Fruit fly (Drosophila melanogaster) whole organism, embryonic: ENCODE results near the gene scu.
A peak's percentile ranks its signal among the peaks of the same experiment; 100 is the strongest.

ENCODE experiments used
- Ada2b ChIP-seq: fragments of 200-800 bp; sonication (Bioruptor generic); IDR thresholded peaks from 2 replicates; pipeline ENCODE4 v1.3.6; 2022; ENCODE audit warnings: missing biosample characterization, missing genetic modification characterization
- Atf-2 ChIP-seq: fragments of 200-800 bp; sonication (Bioruptor generic); optimal IDR thresholded peaks from 2 replicates; lab custom pipeline; 2016; ENCODE audit warnings: missing biosample characterization, missing genetic modification characterization
- BtbVII ChIP-seq: fragments of 200-800 bp; sonication (Bioruptor generic); optimal IDR thresholded peaks from 3 replicates; lab custom pipeline; 2017; ENCODE audit warnings: missing biosample characterization, mild to moderate bottlenecking, missing genetic modification characterization
- Bteb2 ChIP-seq: fragments of 200-800 bp; sonication (Bioruptor generic); optimal IDR thresholded peaks from 2 replicates; lab custom pipeline; 2016; ENCODE audit warnings: missing biosample characterization, missing genetic modification characterization
- CG10147 ChIP-seq: fragments of 200-800 bp; sonication (Bioruptor generic); optimal IDR thresholded peaks from 2 replicates; lab custom pipeline; 2019; ENCODE audit warnings: missing biosample characterization, mild to moderate bottlenecking, missing genetic modification characterization, moderate library complexity
- CG10366 ChIP-seq: fragments of 200-800 bp; sonication (Bioruptor generic); IDR thresholded peaks from 2 replicates; pipeline ENCODE4 v1.3.6; 2022; ENCODE audit warnings: missing biosample characterization, missing genetic modification characterization
- CG11504 ChIP-seq: fragments of 200-800 bp; sonication (Bioruptor generic); optimal IDR thresholded peaks from 3 replicates; lab custom pipeline; 2019; ENCODE audit warnings: missing biosample characterization, mild to moderate bottlenecking, missing genetic modification characterization, moderate library complexity
- CG12155 ChIP-seq: fragments of 200-800 bp; sonication (Bioruptor generic); optimal IDR thresholded peaks from 3 replicates; lab custom pipeline; 2016; ENCODE audit warnings: missing biosample characterization, missing genetic modification characterization
- CG16779 ChIP-seq: fragments of 200-800 bp; sonication (Bioruptor generic); IDR thresholded peaks from 2 replicates; pipeline ENCODE4 v1.3.6; 2022; ENCODE audit warnings: missing biosample characterization, missing genetic modification characterization
- CG17186 ChIP-seq: fragments of 200-800 bp; sonication (Bioruptor generic); optimal IDR thresholded peaks from 3 replicates; lab custom pipeline; 2017; ENCODE audit warnings: missing biosample characterization, missing genetic modification reagents, missing genetic modification characterization
- CG17385 ChIP-seq: fragments of 200-800 bp; sonication (Bioruptor generic); optimal IDR thresholded peaks from 3 replicates; lab custom pipeline; 2018; ENCODE audit warnings: missing biosample characterization, mild to moderate bottlenecking, missing genetic modification characterization
- CG18599 ChIP-seq: fragments of 200-800 bp; sonication (Bioruptor generic); optimal IDR thresholded peaks from 3 replicates; lab custom pipeline; 2017; ENCODE audit warnings: missing biosample characterization, missing genetic modification characterization, mild to moderate bottlenecking, moderate library complexity, missing genetic modification reagents
- CG18619 ChIP-seq: fragments of 200-800 bp; sonication (Bioruptor generic); optimal IDR thresholded peaks from 3 replicates; lab custom pipeline; 2017; ENCODE audit warnings: missing biosample characterization, mild to moderate bottlenecking, missing genetic modification characterization
- CG2889 ChIP-seq: fragments of 200-800 bp; sonication (Bioruptor generic); IDR thresholded peaks from 3 replicates; pipeline ENCODE4 v1.3.6; 2022; ENCODE audit warnings: missing biosample characterization, missing genetic modification characterization
- CG30403 ChIP-seq: fragments of 200-800 bp; sonication (Bioruptor generic); optimal IDR thresholded peaks from 3 replicates; lab custom pipeline; 2016; ENCODE audit warnings: missing biosample characterization, missing genetic modification characterization
- CG31441 ChIP-seq: fragments of 200-800 bp; sonication (Bioruptor generic); IDR thresholded peaks from 2 replicates; pipeline ENCODE4 v1.3.6; 2022; ENCODE audit warnings: missing biosample characterization, missing genetic modification characterization
- CG3847 ChIP-seq: fragments of 200-800 bp; sonication (Bioruptor generic); IDR thresholded peaks from 2 replicates; pipeline ENCODE4 v1.3.6; 2022; ENCODE audit warnings: missing biosample characterization, missing genetic modification characterization
- CG5180 ChIP-seq: fragments of 200-800 bp; sonication (Bioruptor generic); optimal IDR thresholded peaks from 3 replicates; lab custom pipeline; 2017; ENCODE audit warnings: missing biosample characterization, missing genetic modification characterization, mild to moderate bottlenecking, moderate library complexity, missing genetic modification reagents
- CG7745 ChIP-seq: fragments of 200-800 bp; sonication (Bioruptor generic); optimal IDR thresholded peaks from 2 replicates; lab custom pipeline; 2018; ENCODE audit warnings: missing biosample characterization, mild to moderate bottlenecking, missing genetic modification characterization, moderate library complexity
- CG9817 ChIP-seq: fragments of 200-800 bp; sonication (Bioruptor generic); optimal IDR thresholded peaks from 2 replicates; lab custom pipeline; 2018; ENCODE audit warnings: missing biosample characterization, mild to moderate bottlenecking, missing genetic modification characterization, moderate library complexity
- CG9932 ChIP-seq: fragments of 200-800 bp; sonication (Bioruptor generic); IDR thresholded peaks from 2 replicates; pipeline ENCODE4 v1.3.6; 2022; ENCODE audit warnings: missing biosample characterization, missing genetic modification characterization
- D19B ChIP-seq: fragments of 200-800 bp; sonication (Bioruptor generic); optimal IDR thresholded peaks from 2 replicates; lab custom pipeline; 2017; ENCODE audit warnings: missing biosample characterization, mild to moderate bottlenecking, missing genetic modification characterization
- H2.0 ChIP-seq: fragments of 200-800 bp; sonication (Bioruptor generic); IDR thresholded peaks from 2 replicates; pipeline ENCODE4 v1.3.6; 2022; ENCODE audit warnings: missing biosample characterization, missing genetic modification characterization
- HHEX ChIP-seq: fragments of 200-800 bp; sonication (Bioruptor generic); optimal IDR thresholded peaks from 3 replicates; lab custom pipeline; 2017; ENCODE audit warnings: missing biosample characterization, mild to moderate bottlenecking, missing genetic modification characterization, missing genetic modification reagents
- HmgZ ChIP-seq: fragments of 200-800 bp; sonication (Bioruptor generic); optimal IDR thresholded peaks from 2 replicates; lab custom pipeline; 2018; ENCODE audit warnings: missing biosample characterization, mild to moderate bottlenecking, missing genetic modification characterization
- Hmr ChIP-seq: fragments of 200-800 bp; sonication (Bioruptor generic); optimal IDR thresholded peaks from 3 replicates; lab custom pipeline; 2017; ENCODE audit warnings: mild to moderate bottlenecking, missing biosample characterization, missing genetic modification reagents, missing genetic modification characterization
- MBD-R2 ChIP-seq: fragments of 200-800 bp; sonication (Bioruptor generic); IDR thresholded peaks from 2 replicates; pipeline ENCODE4 v1.3.6; 2022; ENCODE audit warnings: missing biosample characterization, missing genetic modification characterization
- Meics ChIP-seq: fragments of 200-800 bp; sonication (Bioruptor generic); optimal IDR thresholded peaks from 2 replicates; lab custom pipeline; 2017; ENCODE audit warnings: missing biosample characterization, mild to moderate bottlenecking, missing genetic modification characterization
- NfI ChIP-seq: fragments of 200-800 bp; sonication (Bioruptor generic); optimal IDR thresholded peaks from 3 replicates; lab custom pipeline; 2018; ENCODE audit warnings: missing biosample characterization, mild to moderate bottlenecking, missing genetic modification characterization, moderate library complexity
- Oli ChIP-seq: fragments of 200-800 bp; sonication (Bioruptor generic); optimal IDR thresholded peaks from 2 replicates; lab custom pipeline; 2018; ENCODE audit warnings: missing biosample characterization, mild to moderate bottlenecking, missing genetic modification characterization, moderate library complexity
- PHDP ChIP-seq: fragments of 200-800 bp; sonication (Bioruptor generic); optimal IDR thresholded peaks from 3 replicates; lab custom pipeline; 2018; ENCODE audit warnings: missing biosample characterization, mild to moderate bottlenecking, missing genetic modification characterization, moderate library complexity
- Ssrp ChIP-seq: fragments of 200-800 bp; sonication (Bioruptor generic); optimal IDR thresholded peaks from 2 replicates; lab custom pipeline; 2018; ENCODE audit warnings: missing biosample characterization, mild to moderate bottlenecking, missing genetic modification characterization, moderate library complexity
- Stat92E ChIP-seq, 3 experiments: fragments of >200 bp in 2 of 3; fragments of 200-800 bp in 1 of 3; sonication (Bioruptor generic) in 1 of 3; optimal IDR thresholded peaks; 2 replicates each; lab custom pipeline; 2017 to 2019; ENCODE audit warnings: missing biosample characterization in 3 of 3, missing genetic modification characterization in 3 of 3, mild to moderate bottlenecking in 1 of 3, moderate library complexity in 1 of 3
- Xbp1 ChIP-seq: fragments of 200-800 bp; sonication (Bioruptor generic); optimal IDR thresholded peaks from 3 replicates; lab custom pipeline; 2016; ENCODE audit warnings: missing biosample characterization, mild to moderate bottlenecking, missing genetic modification characterization
- Xrp1 ChIP-seq: fragments of 200-800 bp; sonication (Bioruptor generic); IDR thresholded peaks from 2 replicates; pipeline ENCODE4 v1.3.6; 2022; ENCODE audit warnings: missing biosample characterization, missing genetic modification characterization
- ac ChIP-seq: fragments of 200-800 bp; sonication (Bioruptor generic); optimal IDR thresholded peaks from 3 replicates; lab custom pipeline; 2017; ENCODE audit warnings: missing biosample characterization, mild to moderate bottlenecking, missing genetic modification characterization
- bcd ChIP-seq: fragments of 200-800 bp; sonication (Bioruptor generic); optimal IDR thresholded peaks from 2 replicates; lab custom pipeline; 2017; ENCODE audit warnings: missing biosample characterization, mild to moderate bottlenecking, missing genetic modification characterization
- dysf ChIP-seq: fragments of 200-800 bp; sonication (Bioruptor generic); IDR thresholded peaks from 3 replicates; pipeline ENCODE4 v1.3.6; 2022; ENCODE audit warnings: missing biosample characterization, missing genetic modification characterization
- gcm2 ChIP-seq: fragments of 200-800 bp; sonication (Bioruptor generic); optimal IDR thresholded peaks from 2 replicates; lab custom pipeline; 2016; ENCODE audit warnings: missing biosample characterization, missing genetic modification characterization
- gem ChIP-seq: fragments of 200-800 bp; sonication (Bioruptor generic); optimal IDR thresholded peaks from 2 replicates; lab custom pipeline; 2019; ENCODE audit warnings: missing biosample characterization, mild to moderate bottlenecking, missing genetic modification characterization, moderate library complexity
- h ChIP-seq: fragments of >200 bp; optimal IDR thresholded peaks from 2 replicates; lab custom pipeline; 2017
- hkb ChIP-seq, 2 experiments: fragments of 200-800 bp in 1 of 2; fragments of >200 bp in 1 of 2; sonication (Bioruptor generic) in 1 of 2; IDR thresholded peaks in 1 of 2; optimal IDR thresholded peaks in 1 of 2; 2 replicates each; pipeline versions ENCODE4 v1.3.6 to Lab custom; 2017 to 2022; ENCODE audit warnings: missing biosample characterization in 1 of 2, missing genetic modification characterization in 1 of 2
- kay ChIP-seq: fragments of 200-800 bp; sonication (Bioruptor generic); optimal IDR thresholded peaks from 2 replicates; lab custom pipeline; 2016; ENCODE audit warnings: missing biosample characterization, missing genetic modification characterization
- lab ChIP-seq: fragments of 200-800 bp; sonication (Bioruptor generic); optimal IDR thresholded peaks from 3 replicates; lab custom pipeline; 2017; ENCODE audit warnings: missing biosample characterization, missing genetic modification characterization, mild to moderate bottlenecking, moderate library complexity, missing genetic modification reagents
- lola ChIP-seq, 3 experiments: fragments of >200 bp in 2 of 3; fragments of 200-800 bp in 1 of 3; sonication (Bioruptor generic) in 1 of 3; optimal IDR thresholded peaks; 2 replicates each; lab custom pipeline; 2017 to 2019; ENCODE audit warnings: missing biosample characterization in 3 of 3, missing genetic modification characterization in 3 of 3, mild to moderate bottlenecking in 1 of 3, moderate library complexity in 1 of 3
- psq ChIP-seq: fragments of 200-800 bp; sonication (Bioruptor generic); optimal IDR thresholded peaks from 2 replicates; lab custom pipeline; 2017; ENCODE audit warnings: missing biosample characterization, missing genetic modification characterization
- sens ChIP-seq: fragments of 200-800 bp; sonication (Bioruptor generic); peaks from one replicate; lab custom pipeline; 2016; ENCODE audit warnings: missing biosample characterization, missing genetic modification characterization
- sob ChIP-seq: fragments of 200-800 bp; sonication (Bioruptor generic); IDR thresholded peaks from 2 replicates; pipeline ENCODE4 v1.3.6; 2022; ENCODE audit warnings: missing biosample characterization, missing genetic modification characterization
- sug ChIP-seq: fragments of 200-800 bp; optimal IDR thresholded peaks from 2 replicates; lab custom pipeline; 2019; ENCODE audit warnings: missing biosample characterization, mild to moderate bottlenecking, missing genetic modification characterization, moderate library complexity

scu gene

DNA sequence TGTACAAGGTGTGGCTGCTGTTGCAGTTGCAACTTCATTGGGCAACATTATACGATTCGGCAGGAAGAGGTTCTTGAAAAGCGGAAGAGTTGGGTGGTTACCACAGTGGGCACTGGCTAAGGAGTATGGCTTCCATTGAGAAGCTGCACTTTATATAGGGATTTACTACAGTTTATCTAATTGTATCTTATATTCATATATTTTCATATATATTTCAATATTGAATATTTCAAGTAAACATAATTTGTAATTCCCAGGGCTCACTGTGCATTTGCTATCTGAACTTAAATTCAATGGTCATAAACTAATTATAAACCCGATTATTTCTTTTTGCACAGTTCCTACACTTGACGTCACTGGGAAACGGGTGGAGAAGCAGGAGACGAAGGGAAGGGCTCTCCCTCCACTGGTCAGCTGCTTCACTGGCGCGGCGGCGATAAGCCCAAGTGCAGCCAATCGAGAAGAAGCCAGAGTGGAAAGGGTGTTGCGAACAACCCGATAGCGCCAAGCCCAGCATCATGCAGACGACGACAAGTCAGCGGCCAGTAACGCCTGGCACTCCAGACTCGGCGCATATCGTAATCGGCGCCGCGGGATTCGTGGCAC, 3.8 kb downstream of the scu start (continued):
- TF ChIP-seq Bteb2, result no peak
- TF ChIP-seq sug (tag; lab: Kevin White, UChicago), result peak; percentile 15
- peak; percentile 48 for TF ChIP-seq Oli (tag; lab: Kevin White, UChicago)
- peak; percentile 61 for TF ChIP-seq Meics (GFP tag; lab: Kevin White, UChicago)
- peak; percentile 75 for TF ChIP-seq lab
- TF ChIP-seq CG17186 (GFP tag; lab: Kevin White, UChicago), result no peak
- TF ChIP-seq kay (GFP tag; lab: Kevin White, UChicago), result no peak
- peak; percentile 22 for TF ChIP-seq CG12155 (GFP tag; lab: Kevin White, UChicago)
- peak; percentile 53 for TF ChIP-seq H2.0 (GFP tag; lab: Robert Waterston, UW)
- peak; percentile 19 for TF ChIP-seq CG18619 (GFP tag; lab: Kevin White, UChicago)
- peak; percentile 41 for TF ChIP-seq HHEX
- peak; percentile 60 for TF ChIP-seq CG10366 (GFP tag; lab: Robert Waterston, UW)
- peak; percentile 56 for TF ChIP-seq sob
- no peak for TF ChIP-seq gcm2 (GFP tag; lab: Kevin White, UChicago)
- peak; percentile 23 for TF ChIP-seq CG10147 (GFP tag; lab: Kevin White, UChicago)
- TF ChIP-seq lola (GFP tag; optimal IDR thresholded peaks at IDR 0.05; lab: Kevin White, UChicago), result no peak
- peak; percentile 51 for TF ChIP-seq CG17385
- TF ChIP-seq dysf, result peak; percentile 40; the same call in 1 of the 3 replicates
- no peak for TF ChIP-seq psq
- peak; percentile 55 for TF ChIP-seq CG9817 (tag; lab: Kevin White, UChicago)
- no peak for TF ChIP-seq Stat92E (GFP tag; optimal IDR thresholded peaks at IDR 0.05; lab: Kevin White, UChicago)
- peak; percentile 45 for TF ChIP-seq CG9932 (GFP tag; lab: Robert Waterston, UW)
- TF ChIP-seq MBD-R2 (GFP tag; lab: Robert Waterston, UW), result peak; percentile 45; the same call in 1 of the 2 replicates
- TF ChIP-seq CG2889 (GFP tag; lab: Robert Waterston, UW), result peak; percentile 71; the same call in 2 of the 3 replicates
- no peak for TF ChIP-seq CG5180 (GFP tag; lab: Kevin White, UChicago)
- TF ChIP-seq Ssrp (tag; lab: Kevin White, UChicago), result peak; percentile 15
- 0 out of 2 replicates have a peak, but pooled peaks have one; percentile 25 for TF ChIP-seq CG31441 (GFP tag; lab: Robert Waterston, UW)
- TF ChIP-seq CG18599 (GFP tag; lab: Kevin White, UChicago), result peak; percentile 72
- peak; percentile 41 for TF ChIP-seq CG30403 (GFP tag; lab: Kevin White, UChicago)
- peak; percentile 40 for TF ChIP-seq Ada2b
- TF ChIP-seq CG3847 (GFP tag; lab: Robert Waterston, UW), result peak; percentile 51
- TF ChIP-seq sens (GFP tag; lab: Kevin White, UChicago), result no peak
- TF ChIP-seq CG16779 (GFP tag; lab: Robert Waterston, UW), result no peak
- peak; percentile 28 for TF ChIP-seq Xbp1 (GFP tag; lab: Kevin White, UChicago)
- TF ChIP-seq BtbVII (GFP tag; lab: Kevin White, UChicago), result peak; percentile 16
- TF ChIP-seq bcd (GFP tag; lab: Kevin White, UChicago), result peak; percentile 42
- no peak for TF ChIP-seq hkb (optimal IDR thresholded peaks at IDR 0.05; lab: Kevin White, UChicago)
- TF ChIP-seq hkb (GFP tag; IDR thresholded peaks at IDR 0.05; lab: Robert Waterston, UW), result peak; percentile 43; the same call in 1 of the 2 replicates
- peak; percentile 14; the same call in 1 of the 2 replicates for TF ChIP-seq Xrp1
- peak; percentile 35 for TF ChIP-seq NfI (GFP tag; lab: Kevin White, UChicago)
- TF ChIP-seq PHDP, result peak; percentile 53
- TF ChIP-seq ac (GFP tag; lab: Kevin White, UChicago), result no peak
- TF ChIP-seq HmgZ (tag; lab: Kevin White, UChicago), result peak; percentile 7
- TF ChIP-seq Atf-2 (GFP tag; lab: Kevin White, UChicago), result no peak
- no peak for TF ChIP-seq h (lab: Kevin White, UChicago)
- peak; percentile 19 for TF ChIP-seq D19B
- TF ChIP-seq CG7745 (tag; lab: Kevin White, UChicago), result no peak
- TF ChIP-seq CG11504 (tag; lab: Kevin White, UChicago), result peak; percentile 61
- peak; percentile 62 for TF ChIP-seq gem (tag; lab: Kevin White, UChicago)
- TF ChIP-seq Hmr, result peak; percentile 68
